Worm (Caenorhabditis elegans): ENCODE data around the gene F21A3.3.
A peak's percentile ranks its signal among the peaks of the same experiment; 100 is the strongest.

F21A3.3 gene

DNA sequence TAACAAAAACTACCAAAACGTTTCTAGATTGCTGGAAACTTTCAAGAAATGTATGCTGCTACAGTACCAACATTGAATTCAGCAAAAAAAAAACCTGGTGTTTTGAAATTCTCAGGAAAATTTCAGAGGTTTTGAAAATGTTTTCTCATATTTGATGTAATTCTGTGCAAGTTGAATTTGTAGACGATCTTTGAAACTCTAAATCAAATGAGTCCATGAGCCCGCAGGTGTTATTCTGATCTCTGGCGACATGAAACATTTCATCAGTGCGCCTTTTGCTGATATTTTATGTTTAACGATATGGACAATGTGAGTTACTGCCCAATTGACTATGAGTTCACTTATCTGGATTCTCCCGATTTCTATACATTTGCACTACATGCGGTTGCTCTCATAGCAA is 23.8 kb upstream of the F21A3.3 start, which contains the start of gene srh-218:
Gene srh-218 (plus strand): TSS at position 301 of the 400 bp plus-strand sequence.
- TF ChIP-seq lsy-2 (tag; optimal IDR thresholded peaks at IDR 0.05) (no peak), nhr-129 (tag; optimal IDR thresholded peaks at IDR 0.05) (no peak), mab-5 (tag; optimal IDR thresholded peaks at IDR 0.05) (no peak), alr-1 (tag; optimal IDR thresholded peaks at IDR 0.05) (no peak), fos-1 (tag; optimal IDR thresholded peaks at IDR 0.05) (no peak), C34F6.9 (tag; optimal IDR thresholded peaks at IDR 0.05) (no peak), blmp-1 (tag; optimal IDR thresholded peaks at IDR 0.05; ENCODE audit: insufficient read depth) (no peak), gmeb-1 (tag; optimal IDR thresholded peaks at IDR 0.05) (no peak), ceh-82 (tag; optimal IDR thresholded peaks at IDR 0.05) (no peak), sma-9 (GFP tag; optimal IDR thresholded peaks at IDR 0.05) (no peak), sma-9 (tag; optimal IDR thresholded peaks at IDR 0.05) (no peak), R02D3.7 (tag; optimal IDR thresholded peaks at IDR 0.05) (no peak)

DNA sequence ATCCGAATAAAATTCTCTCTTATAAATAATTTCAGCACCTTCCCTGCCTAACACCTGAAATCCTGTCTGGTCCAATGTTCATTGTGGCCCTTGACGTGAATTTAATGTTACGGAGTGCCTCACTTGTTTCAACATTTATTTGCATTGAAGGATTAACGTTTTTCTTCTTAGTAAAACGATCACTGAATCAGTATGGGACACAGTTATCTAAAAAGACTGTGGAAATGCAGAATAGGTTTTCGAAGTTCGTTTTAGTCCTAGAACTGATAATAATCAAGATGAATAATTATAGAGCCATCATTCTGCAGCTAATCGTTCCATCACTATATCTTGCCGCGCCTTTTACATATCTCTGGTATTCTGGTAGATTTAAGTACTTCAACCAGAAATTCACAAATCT is 22.3 kb upstream of the F21A3.3 start, which contains the start of gene srh-219:
Gene srh-219 (plus strand): TSS at position 301 of the 400 bp plus-strand sequence.
- TF ChIP-seq alr-1 (tag; optimal IDR thresholded peaks at IDR 0.05) (no peak), R02D3.7 (tag; optimal IDR thresholded peaks at IDR 0.05) (no peak), C34F6.9 (tag; optimal IDR thresholded peaks at IDR 0.05) (no peak), egl-27 (tag; optimal IDR thresholded peaks at IDR 0.05) (no peak), unc-62 (GFP tag; optimal IDR thresholded peaks at IDR 0.05) (no peak), mab-5 (tag; optimal IDR thresholded peaks at IDR 0.05) (no peak), elt-3 (tag; optimal IDR thresholded peaks at IDR 0.05) (no peak), nhr-77 (tag; optimal IDR thresholded peaks at IDR 0.05) (no peak), nhr-237 (tag; optimal IDR thresholded peaks at IDR 0.05) (no peak), nhr-25 (tag; optimal IDR thresholded peaks at IDR 0.05) (no peak), lin-13 (GFP tag; optimal IDR thresholded peaks at IDR 0.05) (no peak), ceh-82 (tag; optimal IDR thresholded peaks at IDR 0.05) (no peak), ztf-11 (tag; optimal IDR thresholded peaks at IDR 0.05) (no peak), mdl-1 (tag; optimal IDR thresholded peaks at IDR 0.05) (no peak), blmp-1 (tag; optimal IDR thresholded peaks at IDR 0.05; ENCODE audit: insufficient read depth) (no peak), nhr-12 (tag; optimal IDR thresholded peaks at IDR 0.05) (no peak), dmd-4 (tag; optimal IDR thresholded peaks at IDR 0.05) (no peak), sma-3 (GFP tag; optimal IDR thresholded peaks at IDR 0.05) (no peak), crh-2 (tag; optimal IDR thresholded peaks at IDR 0.05) (no peak)

DNA sequence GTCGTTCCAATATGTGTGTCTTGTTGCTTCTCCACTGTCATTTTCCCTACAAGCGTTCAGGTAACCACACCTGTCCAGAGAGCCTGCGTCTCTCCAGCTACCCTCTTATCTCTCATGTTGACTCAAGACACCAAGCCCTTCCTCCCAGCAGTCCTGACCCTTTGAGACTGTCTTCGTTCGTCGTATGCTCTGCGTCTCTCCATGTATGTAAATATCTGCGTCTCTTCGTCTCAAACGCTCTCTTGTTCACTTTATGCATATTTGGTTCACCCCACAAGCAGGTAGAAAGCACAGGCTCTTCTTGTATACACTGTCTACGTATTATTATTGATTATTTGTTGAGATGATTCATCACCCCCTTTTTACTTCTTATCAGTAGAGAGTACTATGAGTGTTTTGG is 19.8 kb upstream of the F21A3.3 start:
- TF ChIP-seq gmeb-1 (tag; optimal IDR thresholded peaks at IDR 0.05) = peak; percentile 68
- no peak for TF ChIP-seq peb-1 (tag; optimal IDR thresholded peaks at IDR 0.05)
- peak; percentile 82 for TF ChIP-seq F13H6.1 (tag; optimal IDR thresholded peaks at IDR 0.05)
- no peak for TF ChIP-seq lin-13 (GFP tag; optimal IDR thresholded peaks at IDR 0.05)
- TF ChIP-seq ztf-1 (GFP tag; conservative IDR thresholded peaks at IDR 0.05) = no peak
- no peak for TF ChIP-seq ama-1 (optimal IDR thresholded peaks at IDR 0.05)
- TF ChIP-seq mbf-1 (tag; optimal IDR thresholded peaks at IDR 0.05) = no peak
- no peak for TF ChIP-seq nhr-11 (tag; optimal IDR thresholded peaks at IDR 0.05)
- no peak for TF ChIP-seq mab-5 (tag; optimal IDR thresholded peaks at IDR 0.05)
- TF ChIP-seq nhr-237 (tag; optimal IDR thresholded peaks at IDR 0.05) = no peak
- peak; percentile 72 for TF ChIP-seq sma-9 (GFP tag; optimal IDR thresholded peaks at IDR 0.05)
- no peak for TF ChIP-seq sma-9 (tag; optimal IDR thresholded peaks at IDR 0.05)
- no peak for TF ChIP-seq dmd-4 (tag; optimal IDR thresholded peaks at IDR 0.05)
- no peak for TF ChIP-seq R02D3.7 (tag; optimal IDR thresholded peaks at IDR 0.05)
- TF ChIP-seq egl-27 (tag; optimal IDR thresholded peaks at IDR 0.05) = peak; percentile 22
- no peak for TF ChIP-seq lin-11 (tag; optimal IDR thresholded peaks at IDR 0.05)
- peak; percentile 17 for TF ChIP-seq skn-1 (tag; optimal IDR thresholded peaks at IDR 0.05)
- TF ChIP-seq crh-2 (tag; optimal IDR thresholded peaks at IDR 0.05) = peak; percentile 42
- peak; percentile 52 for TF ChIP-seq nhr-129 (tag; optimal IDR thresholded peaks at IDR 0.05)
- TF ChIP-seq nhr-6 (tag; optimal IDR thresholded peaks at IDR 0.05) = no peak
- no peak for TF ChIP-seq ztf-4 (tag; optimal IDR thresholded peaks at IDR 0.05)
- TF ChIP-seq snpc-4 (tag; optimal IDR thresholded peaks at IDR 0.05) = no peak
- TF ChIP-seq fos-1 (tag; optimal IDR thresholded peaks at IDR 0.05) = peak; percentile 90
- no peak for TF ChIP-seq nhr-12 (tag; optimal IDR thresholded peaks at IDR 0.05)

DNA sequence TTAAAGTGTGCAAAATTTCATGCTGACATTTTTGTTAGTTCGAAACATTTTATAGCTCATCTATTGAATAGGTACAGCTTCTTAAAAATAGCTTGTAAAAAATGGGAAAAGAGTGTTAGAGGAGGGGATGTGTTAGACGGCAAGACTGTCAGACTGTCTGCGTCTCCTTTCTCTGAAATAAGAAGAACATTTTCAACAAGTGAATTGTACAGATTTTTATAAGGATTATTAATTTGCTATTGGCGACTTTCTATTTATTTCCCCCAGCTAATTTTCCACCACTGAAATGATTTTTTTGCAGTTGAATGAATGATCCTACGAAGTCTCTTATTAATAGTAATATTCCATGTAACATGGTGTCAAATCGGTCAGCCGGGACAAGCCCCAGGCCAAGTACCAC is 19.1 kb upstream of the F21A3.3 start, which contains the start of gene C06B8.7:
Gene C06B8.7 (plus strand): TSS at position 301 of the 400 bp plus-strand sequence.
- no peak for TF ChIP-seq fos-1 (tag; optimal IDR thresholded peaks at IDR 0.05)
- TF ChIP-seq lin-11 (tag; optimal IDR thresholded peaks at IDR 0.05) = no peak
- no peak for TF ChIP-seq ztf-11 (tag; optimal IDR thresholded peaks at IDR 0.05)
- no peak for TF ChIP-seq mbf-1 (tag; optimal IDR thresholded peaks at IDR 0.05)
- TF ChIP-seq nhr-11 (tag; optimal IDR thresholded peaks at IDR 0.05) = no peak

Measured in whole organism, L2 larva.